Fruit fly (Drosophila melanogaster) whole organism, prepupa: ENCODE data around the gene yellow-k.
A peak's percentile ranks its signal among the peaks of the same experiment; 100 is the strongest.

Experiments used
- CG16779 ChIP-seq: fragments of 200-800 bp; sonication (Bioruptor generic); optimal IDR thresholded peaks from 3 replicates; lab custom pipeline; 2017; ENCODE audit warnings: missing biosample characterization, mild to moderate bottlenecking, missing genetic modification characterization
- Hr4 ChIP-seq: fragments of 200-800 bp; sonication (Bioruptor generic); optimal IDR thresholded peaks from 3 replicates; lab custom pipeline; 2016; ENCODE audit warnings: missing biosample characterization, missing genetic modification characterization

DNA sequence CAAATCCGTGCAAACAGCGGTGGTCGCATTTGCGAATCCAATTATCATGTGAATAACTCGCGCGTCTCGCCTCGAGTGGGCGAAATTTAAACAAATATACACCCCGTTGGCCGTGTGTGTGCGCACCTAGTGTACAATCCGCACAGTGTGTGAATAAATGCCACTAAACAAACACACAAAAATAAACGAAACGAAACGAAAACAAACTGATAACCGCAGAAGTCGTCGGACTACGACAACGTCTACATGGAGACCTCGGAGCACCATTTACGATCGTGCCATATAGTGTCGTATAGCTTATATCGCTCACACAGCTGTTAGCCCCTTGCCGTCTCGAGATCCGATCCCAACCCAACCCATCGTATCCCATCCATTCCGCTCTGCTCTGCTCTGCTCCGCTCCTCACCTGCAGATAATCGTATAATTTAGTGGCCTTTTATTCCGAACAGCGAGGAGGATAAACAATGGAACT lies 46.1 kb downstream of the yellow-k start:
- peak; percentile 51 for TF ChIP-seq CG16779
- TF ChIP-seq Hr4 = no peak
